Worm (Caenorhabditis elegans) whole organism, late embryonic: Measurements from ENCODE around the gene dhhc-5.

Source experiments
- K02D7.2 ChIP-seq: sonication (generic microtip); optimal IDR thresholded peaks from 2 replicates; lab custom pipeline; 2017; ENCODE audit warnings: mild to moderate bottlenecking, missing genetic modification characterization, missing compliant biosample characterization
- K09A11.1 ChIP-seq: sonication (generic microtip); optimal IDR thresholded peaks from 2 replicates; lab custom pipeline; 2017; ENCODE audit warnings: antibody characterized with exemption, mild to moderate bottlenecking, missing genetic modification characterization, missing compliant biosample characterization; ENCODE audit not compliant: insufficient read depth
- ahr-1 ChIP-seq: sonication (generic microtip); optimal IDR thresholded peaks from 2 replicates; lab custom pipeline; 2016; ENCODE audit warnings: missing genetic modification characterization, missing compliant biosample characterization
- ceh-14 ChIP-seq: sonication (generic microtip); optimal IDR thresholded peaks from 2 replicates; lab custom pipeline; 2016; ENCODE audit warnings: missing genotype, missing genetic modification characterization, missing compliant biosample characterization
- ceh-18 ChIP-seq: sonication (generic microtip); optimal IDR thresholded peaks from 2 replicates; lab custom pipeline; 2016; ENCODE audit warnings: missing genetic modification characterization, missing compliant biosample characterization
- ceh-19 ChIP-seq: fragments of 200-800 bp; sonication (Bioruptor generic); optimal IDR thresholded peaks from 2 replicates; lab custom pipeline; 2018; ENCODE audit warnings: mild to moderate bottlenecking, missing genetic modification characterization, missing compliant biosample characterization
- ceh-22 ChIP-seq: sonication (generic microtip); optimal IDR thresholded peaks from 2 replicates; lab custom pipeline; 2017; ENCODE audit warnings: missing biosample characterization, missing genetic modification characterization
- ceh-24 ChIP-seq: sonication (generic microtip); optimal IDR thresholded peaks from 2 replicates; lab custom pipeline; 2016; ENCODE audit warnings: mild to moderate bottlenecking, missing genetic modification characterization, missing compliant biosample characterization
- ceh-30 ChIP-seq: fragments of 150-350 bp; optimal IDR thresholded peaks from 2 replicates; lab custom pipeline; 2014; ENCODE audit warnings: missing biosample characterization, missing genetic modification characterization
- ceh-31 ChIP-seq: sonication (generic microtip); optimal IDR thresholded peaks from 2 replicates; lab custom pipeline; 2016; ENCODE audit warnings: missing genetic modification characterization, missing compliant biosample characterization
- ceh-34 ChIP-seq: sonication (generic microtip); optimal IDR thresholded peaks from 2 replicates; lab custom pipeline; 2016; ENCODE audit warnings: mild to moderate bottlenecking, missing genetic modification characterization, missing compliant biosample characterization
- ceh-6 ChIP-seq: fragments of 200-800 bp; sonication (Bioruptor generic); optimal IDR thresholded peaks from 2 replicates; lab custom pipeline; 2018; ENCODE audit warnings: mild to moderate bottlenecking, missing genetic modification characterization, missing compliant biosample characterization
- ceh-9 ChIP-seq: sonication (generic microtip); optimal IDR thresholded peaks from 2 replicates; lab custom pipeline; 2016; ENCODE audit warnings: mild to moderate bottlenecking, missing genetic modification characterization, inconsistent platforms, missing compliant biosample characterization
- dmd-4 ChIP-seq: sonication (generic microtip); optimal IDR thresholded peaks from 2 replicates; lab custom pipeline; 2016; ENCODE audit warnings: borderline replicate concordance, missing genetic modification characterization, missing compliant biosample characterization
- elt-2 ChIP-seq: sonication (generic microtip); optimal IDR thresholded peaks from 2 replicates; lab custom pipeline; 2016; ENCODE audit warnings: missing genetic modification reagents, missing genetic modification characterization, missing compliant biosample characterization
- eyg-1 ChIP-seq: sonication (generic microtip); optimal IDR thresholded peaks from 2 replicates; lab custom pipeline; 2016; ENCODE audit warnings: missing genotype, missing genetic modification characterization, missing compliant biosample characterization
- fkh-10 ChIP-seq: fragments of 150-350 bp; optimal IDR thresholded peaks from 2 replicates; lab custom pipeline; 2014; ENCODE audit warnings: missing biosample characterization, missing genetic modification reagents, missing genetic modification characterization
- fkh-6 ChIP-seq: sonication (generic microtip); optimal IDR thresholded peaks from 2 replicates; lab custom pipeline; 2016; ENCODE audit warnings: missing genetic modification characterization, missing compliant biosample characterization
- hlh-13 ChIP-seq: fragments of 200-800 bp; sonication (Bioruptor generic); optimal IDR thresholded peaks from 2 replicates; lab custom pipeline; 2018; ENCODE audit warnings: mild to moderate bottlenecking, missing genetic modification characterization, missing compliant biosample characterization
- hlh-15 ChIP-seq: sonication (generic microtip); optimal IDR thresholded peaks from 2 replicates; lab custom pipeline; 2016; ENCODE audit warnings: missing genetic modification characterization, missing compliant biosample characterization
- hlh-8 ChIP-seq: sonication (generic microtip); optimal IDR thresholded peaks from 2 replicates; lab custom pipeline; 2016; ENCODE audit warnings: missing genotype, missing genetic modification characterization, missing compliant biosample characterization
- lim-6 ChIP-seq: sonication (generic microtip); optimal IDR thresholded peaks from 2 replicates; lab custom pipeline; 2016; ENCODE audit warnings: missing genetic modification characterization, missing compliant biosample characterization
- madf-2 ChIP-seq: sonication (generic microtip); optimal IDR thresholded peaks from 2 replicates; lab custom pipeline; 2017; ENCODE audit warnings: missing genetic modification characterization, missing compliant biosample characterization
- mec-3 ChIP-seq: sonication (generic microtip); optimal IDR thresholded peaks from 2 replicates; lab custom pipeline; 2016; ENCODE audit warnings: borderline replicate concordance, missing genetic modification characterization, missing compliant biosample characterization
- nhr-232 ChIP-seq: sonication (generic microtip); optimal IDR thresholded peaks from 2 replicates; lab custom pipeline; 2016; ENCODE audit warnings: missing genetic modification characterization, missing compliant biosample characterization
- odd-2 ChIP-seq: sonication (generic microtip); optimal IDR thresholded peaks from 2 replicates; lab custom pipeline; 2017; ENCODE audit warnings: antibody characterized with exemption, mild to moderate bottlenecking, missing genetic modification characterization, missing compliant biosample characterization
- pag-3 ChIP-seq: sonication (generic microtip); optimal IDR thresholded peaks from 2 replicates; lab custom pipeline; 2016; ENCODE audit warnings: missing compliant biosample characterization, missing genetic modification characterization, borderline replicate concordance
- pat-9 ChIP-seq: fragments of 200-800 bp; sonication (Bioruptor generic); optimal IDR thresholded peaks from 2 replicates; lab custom pipeline; 2018; ENCODE audit warnings: mild to moderate bottlenecking, missing genetic modification characterization, moderate library complexity, missing compliant biosample characterization
- pax-1 ChIP-seq: fragments of 150-350 bp; optimal IDR thresholded peaks from 2 replicates; lab custom pipeline; 2014; ENCODE audit warnings: missing biosample characterization, missing genetic modification characterization
- pha-2 ChIP-seq: sonication (generic microtip); optimal IDR thresholded peaks from 2 replicates; lab custom pipeline; 2017; ENCODE audit warnings: mild to moderate bottlenecking, missing genetic modification characterization, missing compliant biosample characterization
- pha-4 ChIP-seq: fragments of 150-350 bp; optimal IDR thresholded peaks from 2 replicates; lab custom pipeline; 2018; ENCODE audit warnings: missing biosample characterization, missing genetic modification reagents, missing genetic modification characterization
- pros-1 ChIP-seq: fragments of 150-350 bp; optimal IDR thresholded peaks from 2 replicates; lab custom pipeline; 2014; ENCODE audit warnings: missing biosample characterization, missing genetic modification reagents, missing genetic modification characterization
- ref-2 ChIP-seq: sonication (generic microtip); optimal IDR thresholded peaks from 2 replicates; lab custom pipeline; 2016; ENCODE audit warnings: missing genetic modification characterization, missing compliant biosample characterization
- rnt-1 ChIP-seq: sonication (generic microtip); optimal IDR thresholded peaks from 2 replicates; lab custom pipeline; 2016; ENCODE audit warnings: missing genetic modification characterization, missing compliant biosample characterization
- sox-4 ChIP-seq: sonication (generic microtip); optimal IDR thresholded peaks from 2 replicates; lab custom pipeline; 2017; ENCODE audit warnings: mild to moderate bottlenecking, missing genetic modification characterization, inconsistent platforms, missing compliant biosample characterization
- syd-9 ChIP-seq: sonication (generic microtip); optimal IDR thresholded peaks from 2 replicates; lab custom pipeline; 2016; ENCODE audit warnings: mild to moderate bottlenecking, missing genetic modification characterization, moderate library complexity, missing compliant biosample characterization
- tbx-2 ChIP-seq: sonication (generic microtip); optimal IDR thresholded peaks from 2 replicates; lab custom pipeline; 2016; ENCODE audit warnings: missing genetic modification characterization, missing compliant biosample characterization
- tbx-7 ChIP-seq: sonication (generic microtip); optimal IDR thresholded peaks from 2 replicates; lab custom pipeline; 2016; ENCODE audit warnings: missing genotype, missing genetic modification characterization, missing compliant biosample characterization
- unc-42 ChIP-seq: sonication (generic microtip); optimal IDR thresholded peaks from 2 replicates; lab custom pipeline; 2016; ENCODE audit warnings: missing genotype, missing genetic modification characterization, missing compliant biosample characterization
- zip-5 ChIP-seq: sonication (generic microtip); optimal IDR thresholded peaks from 2 replicates; lab custom pipeline; 2016; ENCODE audit warnings: missing genetic modification characterization, missing compliant biosample characterization

Gene dhhc-5

ce11 chrIII:6880797-6881196 is 31.9 kb upstream of the dhhc-5 start, which contains the start of gene K04C2.7:
Gene K04C2.7 (plus strand): TSS chrIII:6881097.
- TF ChIP-seq eyg-1 (no peak), ceh-34 (no peak), hlh-13 (GFP tag; lab: Kevin White, UChicago) (no peak), ceh-19 (no peak), ahr-1 (no peak), pha-4 (tag; lab: Kevin White, UChicago) (no peak), nhr-232 (tag; lab: Kevin White, UChicago) (no peak), ceh-14 (tag; lab: Kevin White, UChicago) (no peak), dmd-4 (tag; lab: Kevin White, UChicago) (no peak), syd-9 (tag; lab: Kevin White, UChicago) (no peak), K02D7.2 (no peak), ceh-9 (tag; lab: Kevin White, UChicago) (no peak), ceh-31 (tag; lab: Kevin White, UChicago) (no peak), K09A11.1 (tag; lab: Kevin White, UChicago) (no peak), elt-2 (tag; lab: Kevin White, UChicago) (no peak), zip-5 (tag; lab: Kevin White, UChicago) (no peak), lim-6 (tag; lab: Kevin White, UChicago) (no peak), sox-4 (tag; lab: Kevin White, UChicago) (no peak)

DNA sequence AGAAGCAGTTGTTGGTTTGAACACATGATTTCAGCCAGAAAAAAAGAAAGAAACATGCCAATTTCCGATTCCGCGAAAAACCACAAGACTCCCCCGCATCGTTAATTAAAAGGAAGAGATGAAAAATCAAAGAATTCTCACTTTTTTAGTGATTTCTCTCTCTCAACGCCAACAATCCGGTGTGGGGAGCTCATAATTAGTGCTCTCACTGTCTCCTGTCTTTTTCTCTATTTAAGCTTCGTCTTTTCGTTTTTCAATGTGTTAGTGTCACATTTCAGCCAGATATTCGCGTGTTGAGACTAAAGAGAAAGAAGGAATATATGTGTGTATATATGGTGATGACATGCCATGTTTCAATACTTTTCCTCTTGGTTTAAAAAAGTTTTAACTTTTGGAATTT is 24.9 kb upstream of the dhhc-5 start:
- no peak for TF ChIP-seq odd-2 (tag; lab: Kevin White, UChicago)
- TF ChIP-seq K09A11.1 (tag; lab: Kevin White, UChicago), result no peak
- TF ChIP-seq hlh-8 (tag; lab: Kevin White, UChicago), result no peak
- TF ChIP-seq hlh-13 (GFP tag; lab: Kevin White, UChicago), result no peak
- no peak for TF ChIP-seq mec-3 (tag; lab: Kevin White, UChicago)
- no peak for TF ChIP-seq ceh-6 (GFP tag; lab: Kevin White, UChicago)
- no peak for TF ChIP-seq pha-2 (tag; lab: Kevin White, UChicago)
- TF ChIP-seq elt-2 (tag; lab: Kevin White, UChicago), result no peak
- no peak for TF ChIP-seq tbx-2
- no peak for TF ChIP-seq pat-9 (tag; lab: Kevin White, UChicago)
- no peak for TF ChIP-seq fkh-10 (GFP tag; lab: Kevin White, UChicago)
- no peak for TF ChIP-seq ceh-34
- no peak for TF ChIP-seq lim-6 (tag; lab: Kevin White, UChicago)

ce11 chrIII:6872534-6873150 is 23.8 kb upstream of the dhhc-5 start, which contains the start of gene K04C2.3:
Gene K04C2.3 (plus strand): TSS chrIII:6873089.
- TF ChIP-seq hlh-15 (tag; lab: Kevin White, UChicago), result no peak
- TF ChIP-seq, all 69 proteins: peak for 0

DNA sequence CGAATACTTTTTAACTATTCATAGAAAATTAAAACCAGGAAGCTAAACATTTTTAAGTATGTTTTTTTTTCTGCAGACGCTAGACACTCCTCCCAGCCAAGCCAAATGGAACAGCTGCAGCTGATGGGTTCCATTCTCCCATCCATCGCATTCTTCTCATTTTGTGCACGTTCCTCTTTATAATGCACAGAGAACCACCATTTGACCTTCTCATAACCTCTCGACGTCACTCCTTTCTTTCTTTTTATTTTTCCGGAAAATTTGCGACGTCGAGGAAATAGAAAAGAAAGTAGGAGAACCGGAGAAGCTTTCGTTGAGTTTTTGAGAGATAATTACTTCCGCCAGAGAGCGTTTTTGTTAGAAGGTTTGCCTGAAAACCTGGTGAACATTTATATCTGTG is 22.8 kb upstream of the dhhc-5 start:
- TF ChIP-seq hlh-15 (tag; lab: Kevin White, UChicago) (no peak), madf-2 (no peak), ref-2 (tag; lab: Kevin White, UChicago) (no peak), ceh-30 (tag; lab: Kevin White, UChicago) (no peak), elt-2 (tag; lab: Kevin White, UChicago) (no peak), fkh-6 (tag; lab: Kevin White, UChicago) (no peak), ceh-18 (tag; lab: Kevin White, UChicago) (no peak), mec-3 (tag; lab: Kevin White, UChicago) (no peak), syd-9 (tag; lab: Kevin White, UChicago) (no peak), pag-3 (tag; lab: Kevin White, UChicago) (no peak), pax-1 (tag; lab: Kevin White, UChicago) (no peak), ceh-22 (tag; lab: Kevin White, UChicago) (no peak), ceh-34 (no peak), pros-1 (no peak), ceh-31 (tag; lab: Kevin White, UChicago) (no peak), ceh-24 (tag; lab: Kevin White, UChicago) (no peak), unc-42 (no peak), tbx-7 (no peak), hlh-13 (GFP tag; lab: Kevin White, UChicago) (no peak), rnt-1 (no peak)
